Worm (Caenorhabditis elegans): ENCODE data around the gene sra-7.

The sra-7 gene

ce11 chrII:9591071-9591470, 46.6 kb downstream of the sra-7 start, which contains the start of the genes E02H1.1 and tag-124 (continued):
- peak; percentile 65 for TF ChIP-seq ceh-63 (GFP tag; optimal IDR thresholded peaks at IDR 0.05)
- no peak for TF ChIP-seq tlp-1 (tag; optimal IDR thresholded peaks at IDR 0.05)
- peak; percentile 62 for TF ChIP-seq skn-1 (tag; optimal IDR thresholded peaks at IDR 0.05)
- peak; percentile 33 for TF ChIP-seq F16B12.6 (tag; optimal IDR thresholded peaks at IDR 0.05)
- TF ChIP-seq nhr-19 (GFP tag; conservative IDR thresholded peaks at IDR 0.05), result peak; percentile 97
- TF ChIP-seq nhr-28 (tag; optimal IDR thresholded peaks at IDR 0.05), result no peak
- TF ChIP-seq mef-2 (tag; optimal IDR thresholded peaks at IDR 0.05), result no peak

- TF ChIP-seq lin-14 (GFP tag; optimal IDR thresholded peaks at IDR 0.05) (no peak), mab-9 (GFP tag; IDR thresholded peaks at IDR 0.05) (no peak), sox-4 (tag; optimal IDR thresholded peaks at IDR 0.05) (no peak), ceh-82 (tag; optimal IDR thresholded peaks at IDR 0.05) (no peak), irx-1 (tag; optimal IDR thresholded peaks at IDR 0.05) (no peak), unc-30 (tag; optimal IDR thresholded peaks at IDR 0.05) (no peak), nhr-28 (tag; optimal IDR thresholded peaks at IDR 0.05) (no peak), nhr-47 (tag; optimal IDR thresholded peaks at IDR 0.05) (no peak), vab-15 (tag; optimal IDR thresholded peaks at IDR 0.05) (no peak), zag-1 (tag; optimal IDR thresholded peaks at IDR 0.05) (no peak), nhr-76 (tag; optimal IDR thresholded peaks at IDR 0.05) (no peak), jun-1 (tag; optimal IDR thresholded peaks at IDR 0.05) (no peak), lin-15B (tag; optimal IDR thresholded peaks at IDR 0.05) (no peak), swsn-7 (tag; optimal IDR thresholded peaks at IDR 0.05) (no peak), alr-1 (tag; optimal IDR thresholded peaks at IDR 0.05; ENCODE audit: borderline replicate concordance) (no peak), nhr-19 (GFP tag; conservative IDR thresholded peaks at IDR 0.05) (no peak)
Measured at ce11 chrII:9592737-9593136, 48.3 kb downstream of the sra-7 start, which contains the start of gene parp-2. TSS of gene parp-2 (plus strand) at chrII:9593037.

- TF ChIP-seq nhr-19 (GFP tag; conservative IDR thresholded peaks at IDR 0.05) (no peak), pax-3 (tag; optimal IDR thresholded peaks at IDR 0.05) (no peak), hpl-2 (GFP tag; optimal IDR thresholded peaks at IDR 0.05) (no peak), snpc-4 (tag; optimal IDR thresholded peaks at IDR 0.05) (no peak), mdl-1 (tag; optimal IDR thresholded peaks at IDR 0.05) (no peak), grh-1 (GFP tag; IDR thresholded peaks at IDR 0.05) (no peak), lin-14 (GFP tag; optimal IDR thresholded peaks at IDR 0.05) (no peak)
Measured at ce11 chrII:9594924-9595323, 50.4 kb downstream of the sra-7 start, which contains the start of gene E02H1.5. TSS of gene E02H1.5 (plus strand) at chrII:9595224.

Data from whole organism, L1 larva.